Worm (Caenorhabditis elegans) whole organism, L3 larva: ENCODE measurements around the gene snfc-5.

Experiments
- ama-1 ChIP-seq: fragments of 150-350 bp; optimal IDR thresholded peaks from 2 replicates; lab custom pipeline; 2018
- elt-1 ChIP-seq: fragments of 150-350 bp; optimal IDR thresholded peaks from 2 replicates; lab custom pipeline; 2014; ENCODE audit warnings: missing biosample characterization, missing genetic modification characterization
- elt-2 ChIP-seq: sonication (generic microtip); optimal IDR thresholded peaks from 2 replicates; lab custom pipeline; 2016; ENCODE audit warnings: missing genetic modification reagents, mild to moderate bottlenecking, missing genetic modification characterization, missing compliant biosample characterization
- fos-1 ChIP-seq: fragments of 150-350 bp; optimal IDR thresholded peaks from 2 replicates; lab custom pipeline; 2014; ENCODE audit warnings: missing biosample characterization, missing genetic modification characterization
- lin-39 ChIP-seq: fragments of 150-350 bp; optimal IDR thresholded peaks from 2 replicates; lab custom pipeline; 2018; ENCODE audit warnings: missing biosample characterization, missing genetic modification reagents, missing genetic modification characterization
- pha-4 ChIP-seq: fragments of 150-350 bp; optimal IDR thresholded peaks from 2 replicates; lab custom pipeline; 2014; ENCODE audit warnings: missing biosample characterization, missing genetic modification reagents, missing genetic modification characterization
- skn-1 ChIP-seq: fragments of 150-350 bp; optimal IDR thresholded peaks from 2 replicates; lab custom pipeline; 2014; ENCODE audit warnings: missing biosample characterization, missing genetic modification characterization
- zag-1 ChIP-seq: fragments of 150-350 bp; optimal IDR thresholded peaks from 2 replicates; lab custom pipeline; 2014; ENCODE audit warnings: missing biosample characterization, missing genetic modification characterization

DNA sequence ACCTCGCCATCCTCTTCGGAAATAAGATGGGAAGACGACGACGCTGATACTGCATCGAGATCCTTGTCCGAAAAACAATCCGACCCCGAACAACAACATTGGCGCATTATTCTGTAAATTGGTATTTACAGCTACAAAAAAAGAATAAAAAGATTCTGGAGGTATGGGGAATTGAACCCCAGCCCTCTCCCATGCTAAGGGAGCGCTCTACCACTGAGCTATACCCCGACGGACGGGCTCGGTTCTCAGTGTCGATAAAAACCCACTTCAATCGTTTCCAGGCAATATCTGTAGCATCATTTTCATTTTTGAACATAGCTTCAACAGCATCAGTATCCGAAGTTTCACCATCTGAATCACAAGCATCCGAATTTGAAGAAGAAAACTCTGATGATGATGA is 24.2 kb downstream of the snfc-5 start:
- TF ChIP-seq lin-39 (tag; lab: Kevin White, UChicago): no peak
- TF ChIP-seq elt-2 (tag; lab: Kevin White, UChicago): peak; percentile 20
- no peak for TF ChIP-seq ama-1 (lab: Kevin White, UChicago)
- TF ChIP-seq elt-1 (tag; lab: Kevin White, UChicago): no peak
- TF ChIP-seq zag-1: no peak
- no peak for TF ChIP-seq fos-1 (tag; lab: Kevin White, UChicago)
- no peak for TF ChIP-seq pha-4 (tag; lab: Kevin White, UChicago)
- no peak for TF ChIP-seq skn-1 (tag; lab: Kevin White, UChicago)
